Fruit fly (Drosophila melanogaster) whole organism, embryonic: Measurements from ENCODE around the gene tbrd-1.

Experiments
- CG11456 ChIP-seq: fragments of 200-800 bp; sonication (Bioruptor generic); IDR thresholded peaks from 3 replicates; pipeline ENCODE4 v1.3.6; 2022; ENCODE audit warnings: missing biosample characterization, missing genetic modification characterization
- CG12299 ChIP-seq: fragments of 200-800 bp; sonication (Bioruptor generic); optimal IDR thresholded peaks from 2 replicates; lab custom pipeline; 2018; ENCODE audit warnings: missing biosample characterization, mild to moderate bottlenecking, missing genetic modification characterization
- CG1647 ChIP-seq: fragments of 200-800 bp; sonication (Bioruptor generic); optimal IDR thresholded peaks from 3 replicates; lab custom pipeline; 2016; ENCODE audit warnings: missing biosample characterization, missing genetic modification characterization
- CG17568 ChIP-seq: fragments of 200-800 bp; sonication (Bioruptor generic); optimal IDR thresholded peaks from 2 replicates; lab custom pipeline; 2018; ENCODE audit warnings: missing biosample characterization, mild to moderate bottlenecking, missing genetic modification characterization, moderate library complexity
- CG17829 ChIP-seq: fragments of 200-800 bp; optimal IDR thresholded peaks from 2 replicates; lab custom pipeline; 2019; ENCODE audit warnings: missing biosample characterization, mild to moderate bottlenecking, missing genetic modification characterization, moderate library complexity
- CTCF ChIP-seq: fragments of 200-800 bp; sonication (Bioruptor generic); optimal IDR thresholded peaks from 2 replicates; lab custom pipeline; 2017; ENCODE audit warnings: missing biosample characterization, mild to moderate bottlenecking, missing genetic modification characterization, moderate library complexity
- D ChIP-seq, 2 experiments: fragments of 200-800 bp in 1 of 2; fragments of >200 bp in 1 of 2; sonication (Bioruptor generic) in 1 of 2; optimal IDR thresholded peaks; 2 replicates in 1 of 2; 3 replicates in 1 of 2; lab custom pipeline; 2017; ENCODE audit warnings: mild to moderate bottlenecking in 1 of 2, missing biosample characterization in 1 of 2, missing genetic modification characterization in 1 of 2, missing genetic modification reagents in 1 of 2
- Ets97D ChIP-seq: fragments of 200-800 bp; sonication (Bioruptor generic); optimal IDR thresholded peaks from 3 replicates; lab custom pipeline; 2016; ENCODE audit warnings: missing biosample characterization, missing genetic modification characterization
- HLHmδ ChIP-seq: fragments of 200-800 bp; sonication (Bioruptor generic); optimal IDR thresholded peaks from 2 replicates; lab custom pipeline; 2018; ENCODE audit warnings: missing biosample characterization, mild to moderate bottlenecking, missing genetic modification characterization, moderate library complexity
- Rfx ChIP-seq: fragments of 200-800 bp; sonication (Bioruptor generic); IDR thresholded peaks from 2 replicates; pipeline ENCODE4 v1.3.6; 2022; ENCODE audit warnings: missing biosample characterization, missing genetic modification characterization
- bbx ChIP-seq: fragments of 200-800 bp; sonication (Bioruptor generic); IDR thresholded peaks from 2 replicates; pipeline ENCODE4 v1.3.6; 2022; ENCODE audit warnings: missing biosample characterization, missing genetic modification characterization; ENCODE audit not compliant: partially characterized antibody
- bcd ChIP-seq: fragments of 200-800 bp; sonication (Bioruptor generic); optimal IDR thresholded peaks from 2 replicates; lab custom pipeline; 2017; ENCODE audit warnings: missing biosample characterization, mild to moderate bottlenecking, missing genetic modification characterization
- nmo ChIP-seq: fragments of 200-800 bp; sonication (Bioruptor generic); optimal IDR thresholded peaks from 2 replicates; lab custom pipeline; 2018; ENCODE audit warnings: missing biosample characterization, mild to moderate bottlenecking, missing genetic modification characterization, moderate library complexity
- tx ChIP-seq: fragments of 200-800 bp; sonication (Bioruptor generic); optimal IDR thresholded peaks from 2 replicates; lab custom pipeline; 2016; ENCODE audit warnings: missing biosample characterization, missing genetic modification characterization

- TF ChIP-seq CG1647 (GFP tag; lab: Kevin White, UChicago) (no peak), nmo (no peak), tx (GFP tag; lab: Kevin White, UChicago) (no peak), CG17829 (no peak), Ets97D (GFP tag; lab: Kevin White, UChicago) (no peak), Rfx (GFP tag; lab: Robert Waterston, UW) (no peak), HLHmδ (GFP tag; lab: Kevin White, UChicago) (no peak), bcd (no peak), CG11456 (no peak), bbx (GFP tag; lab: Robert Waterston, UW) (no peak), D (optimal IDR thresholded peaks at IDR 0.05; lab: Kevin White, UChicago) (no peak), D (GFP tag; optimal IDR thresholded peaks at IDR 0.05; lab: Kevin White, UChicago) (no peak), CG17568 (GFP tag; lab: Kevin White, UChicago) (no peak), CG12299 (tag; lab: Kevin White, UChicago) (no peak), CTCF (GFP tag; lab: Kevin White, UChicago) (no peak)
Observed at dm6 chr3R:23846107-23846506, 47.3 kb downstream of the tbrd-1 start.
